Fruit fly (Drosophila melanogaster) S2 (cell line): ENCODE data around the gene Fer2LCH.

ENCODE experiments used
- CG8478 ChIP-seq: fragments of >200 bp; optimal IDR thresholded peaks from 2 replicates; lab custom pipeline; 2018
- CTCF ChIP-seq, 2 experiments: fragments of >200 bp; optimal IDR thresholded peaks; 2 replicates each; lab custom pipeline; 2018

DNA sequence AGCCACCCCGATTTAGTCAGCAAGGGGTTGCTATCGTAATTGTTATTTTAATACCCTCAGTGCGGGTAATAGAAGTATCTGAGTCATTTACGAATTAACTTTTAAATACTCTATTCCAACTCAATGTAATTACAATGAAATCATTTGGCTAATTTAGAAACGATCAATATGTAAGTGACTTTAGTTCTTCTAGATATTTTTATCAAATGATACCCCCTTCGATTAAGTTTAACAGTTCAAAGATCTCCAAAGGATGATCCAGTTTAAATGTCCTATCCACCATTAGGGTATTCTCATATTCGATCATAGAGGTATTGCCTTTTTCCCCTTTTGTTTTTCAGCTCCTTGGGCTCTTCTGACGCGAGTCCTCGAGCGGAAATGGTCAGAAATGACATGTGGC is 6.3 kb downstream of the Fer2LCH start:
- TF ChIP-seq CG8478 (lab: Kevin White, UChicago) (no peak), CTCF (optimal IDR thresholded peaks at IDR 0.05; lab: Kevin White, UChicago) (no peak)
